Worm (Caenorhabditis elegans) whole organism, L2 larva: Measurements from ENCODE around the gene ZK686.5.

Source experiments
- C34F6.9 ChIP-seq: fragments of 150-350 bp; optimal IDR thresholded peaks from 2 replicates; lab custom pipeline; 2014; ENCODE audit warnings: missing biosample characterization, missing genetic modification characterization
- R02D3.7 ChIP-seq: fragments of 150-350 bp; optimal IDR thresholded peaks from 2 replicates; lab custom pipeline; 2014; ENCODE audit warnings: missing biosample characterization, missing genetic modification characterization
- ZK546.5 ChIP-seq: sonication (generic microtip); optimal IDR thresholded peaks from 2 replicates; lab custom pipeline; 2017; ENCODE audit warnings: missing biosample characterization, missing genetic modification characterization
- aly-2 ChIP-seq: fragments of 150-350 bp; optimal IDR thresholded peaks from 2 replicates; lab custom pipeline; 2014; ENCODE audit warnings: missing biosample characterization, missing genetic modification characterization
- ama-1 ChIP-seq: fragments of 150-350 bp; optimal IDR thresholded peaks from 2 replicates; lab custom pipeline; 2018; ENCODE audit warnings: inconsistent platforms
- blmp-1 ChIP-seq: sonication (generic microtip); optimal IDR thresholded peaks from 2 replicates; lab custom pipeline; 2017; ENCODE audit warnings: missing genetic modification characterization, mild to moderate bottlenecking, missing compliant biosample characterization, antibody characterized with exemption, moderate library complexity; ENCODE audit not compliant: insufficient read depth
- dmd-4 ChIP-seq: sonication (generic microtip); optimal IDR thresholded peaks from 2 replicates; lab custom pipeline; 2017; ENCODE audit warnings: missing biosample characterization, missing genetic modification characterization
- egl-27 ChIP-seq: sonication (generic microtip); optimal IDR thresholded peaks from 3 replicates; lab custom pipeline; 2017; ENCODE audit warnings: missing biosample characterization, missing genetic modification reagents, missing genetic modification characterization
- fos-1 ChIP-seq: fragments of 150-350 bp; optimal IDR thresholded peaks from 2 replicates; lab custom pipeline; 2014; ENCODE audit warnings: missing biosample characterization, missing genetic modification characterization
- gmeb-1 ChIP-seq: fragments of 150-350 bp; optimal IDR thresholded peaks from 2 replicates; lab custom pipeline; 2014; ENCODE audit warnings: missing biosample characterization, missing genetic modification characterization
- lin-11 ChIP-seq: fragments of 150-350 bp; sonication (generic microtip); optimal IDR thresholded peaks from 2 replicates; lab custom pipeline; 2014; ENCODE audit warnings: missing biosample characterization, missing genetic modification characterization, inconsistent platforms, mixed read lengths
- lin-13 ChIP-seq: fragments of 150-350 bp; optimal IDR thresholded peaks from 2 replicates; lab custom pipeline; 2014; ENCODE audit warnings: missing biosample characterization, missing genetic modification reagents, missing genetic modification characterization
- lin-39 ChIP-seq: fragments of 150-350 bp; optimal IDR thresholded peaks from 2 replicates; lab custom pipeline; 2014; ENCODE audit warnings: missing biosample characterization, missing genetic modification reagents, missing genetic modification characterization
- lsy-2 ChIP-seq, 2 experiments: fragments of 150-350 bp in 1 of 2; sonication (generic microtip) in 1 of 2; optimal IDR thresholded peaks; 2 replicates each; lab custom pipeline; 2014 to 2017; ENCODE audit warnings: missing biosample characterization in 2 of 2, missing genetic modification characterization in 2 of 2
- mab-5 ChIP-seq: fragments of 150-350 bp; optimal IDR thresholded peaks from 2 replicates; lab custom pipeline; 2014; ENCODE audit warnings: missing biosample characterization, missing genetic modification characterization
- nhr-11 ChIP-seq: fragments of 150-350 bp; optimal IDR thresholded peaks from 2 replicates; lab custom pipeline; 2014; ENCODE audit warnings: missing biosample characterization, missing genetic modification characterization
- nhr-12 ChIP-seq: fragments of 150-350 bp; optimal IDR thresholded peaks from 2 replicates; lab custom pipeline; 2014; ENCODE audit warnings: missing biosample characterization, missing genetic modification characterization
- nhr-129 ChIP-seq: fragments of 150-350 bp; optimal IDR thresholded peaks from 2 replicates; lab custom pipeline; 2014; ENCODE audit warnings: missing biosample characterization, missing genetic modification characterization
- nhr-21 ChIP-seq: fragments of 150-350 bp; optimal IDR thresholded peaks from 2 replicates; lab custom pipeline; 2014; ENCODE audit warnings: missing biosample characterization, missing genetic modification characterization
- nhr-25 ChIP-seq: fragments of 150-350 bp; sonication (generic microtip); optimal IDR thresholded peaks from 3 replicates; lab custom pipeline; 2014; ENCODE audit warnings: missing biosample characterization, missing genetic modification characterization
- nhr-6 ChIP-seq: fragments of 150-350 bp; optimal IDR thresholded peaks from 2 replicates; lab custom pipeline; 2014; ENCODE audit warnings: missing biosample characterization, missing genetic modification characterization
- peb-1 ChIP-seq: fragments of 150-350 bp; optimal IDR thresholded peaks from 2 replicates; lab custom pipeline; 2014; ENCODE audit warnings: missing biosample characterization, missing genetic modification characterization
- sem-4 ChIP-seq: fragments of 150-350 bp; optimal IDR thresholded peaks from 2 replicates; lab custom pipeline; 2014; ENCODE audit warnings: missing biosample characterization, missing genetic modification reagents, missing genetic modification characterization
- sma-3 ChIP-seq: sonication (generic microtip); optimal IDR thresholded peaks from 2 replicates; lab custom pipeline; 2016; ENCODE audit warnings: missing genetic modification reagents, missing genetic modification characterization, missing compliant biosample characterization
- sma-9 ChIP-seq, 2 experiments: fragments of 150-350 bp in 1 of 2; sonication (generic microtip) in 1 of 2; optimal IDR thresholded peaks; 2 replicates each; lab custom pipeline; 2014 to 2016; ENCODE audit warnings: missing genetic modification characterization in 2 of 2, mild to moderate bottlenecking in 1 of 2, missing biosample characterization in 1 of 2, missing compliant biosample characterization in 1 of 2, missing genetic modification reagents in 1 of 2, moderate library complexity in 1 of 2
- unc-39 ChIP-seq: fragments of 150-350 bp; optimal IDR thresholded peaks from 2 replicates; lab custom pipeline; 2014; ENCODE audit warnings: missing biosample characterization, missing genetic modification characterization
- unc-55 ChIP-seq: fragments of 150-350 bp; sonication (generic microtip); optimal IDR thresholded peaks from 3 replicates; lab custom pipeline; 2014; ENCODE audit warnings: missing biosample characterization, missing genetic modification reagents, missing genetic modification characterization
- unc-62 ChIP-seq: fragments of 150-350 bp; optimal IDR thresholded peaks from 2 replicates; lab custom pipeline; 2014; ENCODE audit warnings: missing biosample characterization, missing genetic modification reagents, missing genetic modification characterization
- zag-1 ChIP-seq: fragments of 150-350 bp; optimal IDR thresholded peaks from 2 replicates; lab custom pipeline; 2014; ENCODE audit warnings: missing biosample characterization, missing genetic modification characterization
- ztf-11 ChIP-seq: sonication (generic microtip); optimal IDR thresholded peaks from 2 replicates; lab custom pipeline; 2017; ENCODE audit warnings: missing biosample characterization, missing genetic modification characterization
- ztf-4 ChIP-seq: fragments of 150-350 bp; optimal IDR thresholded peaks from 2 replicates; lab custom pipeline; 2014; ENCODE audit warnings: missing biosample characterization, missing genetic modification characterization

Gene ZK686.5

ce11 chrIII:7809033-7809432 lies 41.7 kb upstream of the ZK686.5 start:
- no peak for TF ChIP-seq nhr-129 (tag; lab: Kevin White, UChicago)
- no peak for TF ChIP-seq ztf-11 (tag; lab: Kevin White, UChicago)
- TF ChIP-seq sem-4 (tag; lab: Kevin White, UChicago): no peak
- no peak for TF ChIP-seq unc-39
- TF ChIP-seq gmeb-1 (tag; lab: Kevin White, UChicago): no peak
- TF ChIP-seq R02D3.7: no peak
- TF ChIP-seq C34F6.9 (tag; lab: Kevin White, UChicago): no peak
- no peak for TF ChIP-seq lin-11 (tag; lab: Kevin White, UChicago)
- no peak for TF ChIP-seq zag-1 (tag; lab: Kevin White, UChicago)
- no peak for TF ChIP-seq nhr-11

DNA sequence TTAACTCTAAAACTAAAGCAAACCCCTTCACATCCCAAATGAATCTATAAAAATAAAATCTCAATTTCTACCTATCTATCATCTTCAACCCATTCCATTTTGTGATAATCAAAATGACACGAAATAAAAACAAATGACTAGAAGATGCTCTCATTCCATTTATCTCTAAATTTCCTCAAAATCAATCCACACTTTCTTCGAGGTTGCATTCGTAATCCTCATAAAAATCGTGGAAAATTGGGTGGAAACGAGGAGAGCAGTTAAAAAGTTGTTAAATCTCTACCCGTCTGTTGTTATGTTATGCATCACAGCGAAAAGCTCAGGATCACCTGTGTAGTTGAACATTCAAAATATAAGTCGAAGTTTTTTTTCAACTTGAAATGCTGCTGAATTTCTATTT lies 39.6 kb upstream of the ZK686.5 start:
- TF ChIP-seq nhr-25: no peak
- no peak for TF ChIP-seq mab-5 (tag; lab: Kevin White, UChicago)
- no peak for TF ChIP-seq blmp-1
- TF ChIP-seq nhr-21 (tag; lab: Kevin White, UChicago): no peak
- TF ChIP-seq nhr-6 (tag; lab: Kevin White, UChicago): no peak
- TF ChIP-seq unc-55 (GFP tag; lab: Kevin White, UChicago): no peak
- no peak for TF ChIP-seq lsy-2 (tag; optimal IDR thresholded peaks at IDR 0.05; lab: Kevin White, UChicago)

DNA sequence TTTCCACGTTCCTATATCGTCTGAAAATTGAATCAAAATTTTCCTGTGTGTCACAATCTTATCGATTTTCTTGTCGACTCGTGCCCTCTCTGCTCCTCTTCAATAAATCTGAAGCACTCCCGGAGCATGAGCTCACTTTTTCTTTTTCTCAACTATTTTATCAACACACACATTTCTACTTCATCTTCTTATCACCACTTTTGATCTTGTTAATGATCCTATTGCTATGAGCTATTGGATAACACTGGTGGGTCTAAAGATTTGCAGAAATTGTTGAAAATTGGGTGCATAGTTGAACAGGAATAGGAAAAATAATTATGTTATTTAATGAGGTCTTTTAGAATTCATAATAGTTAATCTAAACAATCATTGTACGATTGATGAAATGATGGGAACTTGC lies 37.9 kb upstream of the ZK686.5 start:
- no peak for TF ChIP-seq nhr-21 (tag; lab: Kevin White, UChicago)
- TF ChIP-seq gmeb-1 (tag; lab: Kevin White, UChicago): no peak
- TF ChIP-seq egl-27: no peak
- no peak for TF ChIP-seq aly-2
- no peak for TF ChIP-seq ZK546.5 (tag; lab: Kevin White, UChicago)
- no peak for TF ChIP-seq lin-39 (tag; lab: Kevin White, UChicago)
- TF ChIP-seq sem-4 (tag; lab: Kevin White, UChicago): no peak
- TF ChIP-seq ama-1 (lab: Kevin White, UChicago): no peak
- no peak for TF ChIP-seq nhr-12 (tag; lab: Kevin White, UChicago)
- TF ChIP-seq fos-1 (tag; lab: Kevin White, UChicago): no peak
- TF ChIP-seq zag-1 (tag; lab: Kevin White, UChicago): no peak
- TF ChIP-seq, all 48 proteins: peak for 0

DNA sequence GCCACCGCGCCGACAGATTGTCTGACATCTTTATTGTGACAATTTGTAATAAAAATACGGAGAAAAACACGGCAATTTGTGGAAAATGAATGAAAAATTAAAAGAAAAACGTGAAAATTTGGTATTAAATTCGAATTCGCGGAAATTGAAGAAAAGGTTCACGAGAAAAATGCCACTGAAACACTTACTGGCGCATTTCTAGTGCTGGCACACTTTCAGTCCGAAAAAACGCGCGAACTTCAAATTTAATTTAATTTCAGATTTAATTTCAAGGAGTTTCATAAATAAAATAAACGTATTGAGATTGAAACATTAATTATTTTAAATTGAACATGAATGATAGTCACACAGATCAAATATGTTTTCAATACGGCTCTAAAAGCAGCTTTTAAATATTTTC lies 28.0 kb upstream of the ZK686.5 start, which contains the start of gene cyk-7:
cyk-7 (minus strand) TSS at position 99 of the 400 bp plus-strand sequence.
- TF ChIP-seq ztf-4 (tag; lab: Kevin White, UChicago) (no peak), lin-13 (GFP tag; lab: Kevin White, UChicago) (no peak), sem-4 (tag; lab: Kevin White, UChicago) (no peak), sma-3 (GFP tag; lab: Kevin White, UChicago) (no peak), nhr-12 (tag; lab: Kevin White, UChicago) (no peak), lsy-2 (tag; optimal IDR thresholded peaks at IDR 0.05; lab: Kevin White, UChicago) (peak in 1 of 2 experiments; percentile 37)

DNA sequence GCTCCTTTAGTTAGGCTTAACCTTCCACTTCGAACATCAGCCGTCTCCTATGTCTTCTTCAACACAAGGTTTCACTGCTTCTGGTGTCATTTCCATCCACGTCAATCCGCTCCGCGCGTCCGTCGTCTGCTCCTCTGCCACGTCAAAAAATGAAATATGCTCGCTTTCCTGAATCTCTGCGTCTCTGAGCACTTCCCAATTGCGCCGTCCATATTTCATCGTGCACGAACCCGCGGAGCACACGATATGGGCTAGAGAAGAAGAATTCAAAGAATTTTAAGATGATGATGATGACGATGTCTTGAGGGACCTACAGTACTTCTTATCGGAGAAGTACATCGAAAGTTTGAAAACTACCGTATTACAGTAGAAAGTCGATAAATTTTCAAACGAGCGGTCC lies 25.7 kb upstream of the ZK686.5 start:
- peak; percentile 10 for TF ChIP-seq unc-62 (GFP tag; lab: Kevin White, UChicago)
- no peak for TF ChIP-seq peb-1 (tag; lab: Kevin White, UChicago)
- TF ChIP-seq lsy-2 (tag; optimal IDR thresholded peaks at IDR 0.05; lab: Kevin White, UChicago): peak in 1 of 2 experiments; percentile 21
- TF ChIP-seq mab-5 (tag; lab: Kevin White, UChicago): peak; percentile 71
- no peak for TF ChIP-seq sma-3 (GFP tag; lab: Kevin White, UChicago)

ce11 chrIII:7792209-7792608 lies 24.9 kb upstream of the ZK686.5 start:
- TF ChIP-seq lsy-2 (tag; optimal IDR thresholded peaks at IDR 0.05; lab: Kevin White, UChicago) (peak in 1 of 2 experiments; percentile 76), sma-9 (GFP tag; optimal IDR thresholded peaks at IDR 0.05; lab: Kevin White, UChicago) (no peak), sma-9 (tag; optimal IDR thresholded peaks at IDR 0.05; lab: Kevin White, UChicago) (no peak), dmd-4 (tag; lab: Kevin White, UChicago) (no peak)
- TF ChIP-seq, all 48 proteins: peak for 1
